Worm (Caenorhabditis elegans): ENCODE results near the gene col-129.

The col-129 gene

DNA sequence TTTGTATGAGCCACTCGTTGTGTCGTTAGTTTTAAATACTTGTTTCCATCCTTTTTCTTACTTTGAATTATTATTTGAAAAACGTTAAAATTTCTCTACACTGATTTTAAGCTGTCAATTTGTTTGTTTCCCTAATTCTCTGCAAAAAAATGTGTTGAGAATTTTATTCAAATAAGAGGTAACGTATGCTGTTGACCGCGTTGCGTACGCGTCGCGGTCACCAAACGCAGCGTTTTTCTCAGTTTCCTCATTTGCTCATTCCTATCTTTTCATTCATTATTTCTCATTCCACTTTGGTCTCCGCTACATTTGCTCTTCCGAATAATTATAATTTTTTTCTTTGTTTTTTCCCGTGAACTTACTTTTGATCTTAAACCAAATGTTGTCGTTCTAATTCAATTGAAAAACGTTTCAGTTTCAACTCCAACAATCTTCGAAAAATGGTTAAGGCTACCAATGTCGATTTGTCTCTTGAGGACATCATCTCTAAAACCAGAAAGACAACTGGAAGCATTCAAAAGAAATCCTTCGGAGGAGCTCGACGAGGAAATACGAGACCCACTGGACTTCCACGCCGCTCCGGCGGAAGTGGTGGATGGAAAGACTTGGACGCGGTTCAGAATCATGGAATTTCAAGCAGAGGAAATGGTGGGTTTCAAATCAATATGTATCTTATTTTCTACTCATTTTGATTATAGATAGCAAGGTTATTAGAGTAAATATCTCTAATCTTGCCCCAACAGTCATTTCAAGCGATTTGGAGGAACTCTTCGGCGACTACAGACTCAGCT is 12.8 kb upstream of the col-129 start, which contains the start of gene aly-3:
Gene aly-3 (plus strand): TSS at position 409 of the 791 bp plus-strand sequence.
- TF ChIP-seq flt-1 (GFP tag; IDR thresholded peaks at IDR 0.05): no peak
- TF ChIP-seq ztf-23 (GFP tag; IDR thresholded peaks at IDR 0.05): no peak
- no peak for TF ChIP-seq T22C8.4 (GFP tag; IDR thresholded peaks at IDR 0.05)
- TF ChIP-seq tab-1 (GFP tag; IDR thresholded peaks at IDR 0.05): no peak
- no peak for TF ChIP-seq klf-2 (GFP tag; conservative IDR thresholded peaks at IDR 0.05)
- no peak for TF ChIP-seq ztf-29 (GFP tag; IDR thresholded peaks at IDR 0.05)
- no peak for TF ChIP-seq med-1 (GFP tag; optimal IDR thresholded peaks at IDR 0.05; ENCODE audit: insufficient read depth)
- TF ChIP-seq ref-1 (GFP tag; conservative IDR thresholded peaks at IDR 0.05): no peak
- TF ChIP-seq cog-1 (tag; optimal IDR thresholded peaks at IDR 0.05): no peak

DNA sequence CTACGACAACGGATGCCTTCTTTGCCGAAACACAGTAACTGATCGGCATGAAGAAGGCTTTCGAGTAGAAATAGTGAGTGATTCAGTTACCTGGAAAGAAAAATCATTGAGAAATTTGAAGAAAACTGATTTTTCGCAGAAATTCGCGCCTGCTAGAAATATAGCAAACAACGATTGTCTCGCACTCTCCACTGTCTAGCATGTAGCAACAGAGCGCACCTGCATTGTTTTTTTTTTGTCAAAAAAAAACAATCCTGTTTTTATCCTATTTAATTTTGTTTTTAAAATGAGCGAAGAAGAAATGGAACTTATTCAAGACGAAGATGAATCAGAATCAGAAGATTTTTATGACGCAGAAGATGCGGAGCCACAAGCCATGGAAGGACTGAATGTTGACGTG is 10.8 kb upstream of the col-129 start, which contains the start of the genes ddb-1 and M18.6:
Gene ddb-1 (minus strand): TSS at position 90 of the 400 bp plus-strand sequence.
Gene M18.6 (plus strand): TSS at position 235 of the 400 bp plus-strand sequence.
- TF ChIP-seq T22C8.4 (GFP tag; IDR thresholded peaks at IDR 0.05): no peak
- no peak for TF ChIP-seq cog-1 (tag; optimal IDR thresholded peaks at IDR 0.05)
- no peak for TF ChIP-seq klf-2 (GFP tag; conservative IDR thresholded peaks at IDR 0.05)
- TF ChIP-seq ztf-29 (GFP tag; IDR thresholded peaks at IDR 0.05): no peak
- no peak for TF ChIP-seq flt-1 (GFP tag; IDR thresholded peaks at IDR 0.05)
- TF ChIP-seq tab-1 (GFP tag; IDR thresholded peaks at IDR 0.05): no peak
- no peak for TF ChIP-seq ztf-23 (GFP tag; IDR thresholded peaks at IDR 0.05)
- TF ChIP-seq ref-1 (GFP tag; conservative IDR thresholded peaks at IDR 0.05): no peak
- TF ChIP-seq med-1 (GFP tag; optimal IDR thresholded peaks at IDR 0.05; ENCODE audit: insufficient read depth): no peak

DNA sequence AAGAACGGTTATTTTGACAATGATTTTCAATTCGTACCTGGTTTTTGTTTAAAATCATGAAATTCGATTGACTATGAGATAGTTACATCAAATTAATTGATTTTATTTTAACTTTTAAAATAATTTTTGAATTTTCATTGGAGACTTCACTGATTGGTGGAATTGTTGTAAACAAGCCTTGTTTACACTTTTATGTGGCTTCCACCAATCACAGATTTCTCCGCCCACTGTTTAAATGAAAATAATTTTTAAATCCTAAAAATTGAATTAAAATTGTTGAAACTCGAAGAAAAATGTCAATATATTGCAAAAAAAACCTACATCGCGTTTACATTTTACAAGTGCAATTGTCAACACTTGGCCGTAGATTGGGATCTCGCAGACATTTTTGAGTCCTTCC is 10.3 kb upstream of the col-129 start:
- TF ChIP-seq ztf-23 (GFP tag; IDR thresholded peaks at IDR 0.05): no peak
- no peak for TF ChIP-seq tab-1 (GFP tag; IDR thresholded peaks at IDR 0.05)
- TF ChIP-seq med-1 (GFP tag; optimal IDR thresholded peaks at IDR 0.05; ENCODE audit: insufficient read depth): no peak
- TF ChIP-seq ref-1 (GFP tag; conservative IDR thresholded peaks at IDR 0.05): no peak
- TF ChIP-seq ztf-29 (GFP tag; IDR thresholded peaks at IDR 0.05): no peak
- no peak for TF ChIP-seq cog-1 (tag; optimal IDR thresholded peaks at IDR 0.05)
- no peak for TF ChIP-seq klf-2 (GFP tag; conservative IDR thresholded peaks at IDR 0.05)
- TF ChIP-seq flt-1 (GFP tag; IDR thresholded peaks at IDR 0.05): no peak
- no peak for TF ChIP-seq T22C8.4 (GFP tag; IDR thresholded peaks at IDR 0.05)

DNA sequence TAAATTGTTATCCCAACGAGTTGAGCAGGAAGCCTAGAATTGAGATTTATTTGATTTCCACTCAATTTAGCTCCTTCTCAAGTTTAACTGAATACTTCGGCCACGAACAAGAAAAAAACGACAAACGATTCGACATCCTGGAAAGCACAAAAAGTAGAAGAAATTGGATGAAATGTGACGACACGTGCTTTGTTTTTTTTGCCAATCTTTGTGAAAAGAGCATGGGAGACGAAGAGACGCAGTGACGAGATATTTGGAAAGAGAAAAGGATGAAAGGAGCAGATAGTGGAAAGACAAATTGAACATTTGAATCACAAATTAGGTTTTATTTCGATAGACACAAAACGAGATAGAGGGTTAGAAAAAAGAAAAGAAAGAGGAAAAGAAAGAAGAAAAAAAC is 4.3 kb upstream of the col-129 start:
- TF ChIP-seq klf-2 (GFP tag; conservative IDR thresholded peaks at IDR 0.05) (no peak), cog-1 (tag; optimal IDR thresholded peaks at IDR 0.05) (no peak), ztf-29 (GFP tag; IDR thresholded peaks at IDR 0.05) (no peak), T22C8.4 (GFP tag; IDR thresholded peaks at IDR 0.05) (no peak), med-1 (GFP tag; optimal IDR thresholded peaks at IDR 0.05; ENCODE audit: insufficient read depth) (no peak), ztf-23 (GFP tag; IDR thresholded peaks at IDR 0.05) (no peak), tab-1 (GFP tag; IDR thresholded peaks at IDR 0.05) (no peak), ref-1 (GFP tag; conservative IDR thresholded peaks at IDR 0.05) (no peak), flt-1 (GFP tag; IDR thresholded peaks at IDR 0.05) (no peak)

DNA sequence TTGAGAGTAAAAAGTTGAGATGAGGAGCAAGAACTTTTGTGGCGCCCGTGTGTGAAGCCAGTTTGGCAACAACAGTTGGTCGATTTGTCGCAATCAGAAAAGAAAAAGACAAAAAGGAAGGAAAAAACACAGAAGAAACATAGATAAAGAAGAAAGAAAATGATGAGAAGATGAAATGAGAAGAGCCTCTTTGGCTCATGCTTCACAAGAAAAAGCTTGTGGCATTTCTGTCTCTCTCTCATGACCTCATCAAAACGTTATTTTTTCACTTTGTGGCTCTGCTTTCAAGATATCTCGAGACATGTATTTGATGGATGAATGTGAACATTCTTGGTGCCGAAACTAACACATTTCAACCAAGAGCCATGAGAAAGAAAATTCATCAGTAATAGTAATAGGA is 2.8 kb upstream of the col-129 start:
- TF ChIP-seq med-1 (GFP tag; optimal IDR thresholded peaks at IDR 0.05; ENCODE audit: insufficient read depth): no peak
- no peak for TF ChIP-seq flt-1 (GFP tag; IDR thresholded peaks at IDR 0.05)
- no peak for TF ChIP-seq klf-2 (GFP tag; conservative IDR thresholded peaks at IDR 0.05)
- no peak for TF ChIP-seq tab-1 (GFP tag; IDR thresholded peaks at IDR 0.05)
- TF ChIP-seq cog-1 (tag; optimal IDR thresholded peaks at IDR 0.05): no peak

DNA sequence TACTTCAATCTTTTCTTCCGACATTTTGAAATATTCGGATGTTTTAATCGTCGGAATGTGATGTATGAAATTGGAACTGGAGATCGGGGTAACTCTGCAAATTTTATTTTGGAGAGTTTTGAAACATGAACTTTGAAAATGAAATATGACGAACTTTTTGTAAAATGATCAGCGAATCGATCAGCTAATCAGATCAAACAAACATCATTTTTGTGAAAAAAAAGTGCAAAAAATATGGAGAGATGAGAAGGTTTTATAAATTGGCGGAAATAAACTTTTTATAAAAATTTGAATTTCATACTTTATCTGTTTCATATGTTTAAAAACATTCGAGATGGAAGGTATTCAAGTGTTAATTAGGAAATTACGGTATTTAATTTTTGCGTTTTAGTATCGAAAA is 1.2 kb upstream of the col-129 start, which contains the start of gene dlc-2:
Gene dlc-2 (minus strand): TSS at position 101 of the 400 bp plus-strand sequence.
- TF ChIP-seq ztf-29 (GFP tag; IDR thresholded peaks at IDR 0.05) (no peak), cog-1 (tag; optimal IDR thresholded peaks at IDR 0.05) (no peak), med-1 (GFP tag; optimal IDR thresholded peaks at IDR 0.05; ENCODE audit: insufficient read depth) (no peak)

DNA sequence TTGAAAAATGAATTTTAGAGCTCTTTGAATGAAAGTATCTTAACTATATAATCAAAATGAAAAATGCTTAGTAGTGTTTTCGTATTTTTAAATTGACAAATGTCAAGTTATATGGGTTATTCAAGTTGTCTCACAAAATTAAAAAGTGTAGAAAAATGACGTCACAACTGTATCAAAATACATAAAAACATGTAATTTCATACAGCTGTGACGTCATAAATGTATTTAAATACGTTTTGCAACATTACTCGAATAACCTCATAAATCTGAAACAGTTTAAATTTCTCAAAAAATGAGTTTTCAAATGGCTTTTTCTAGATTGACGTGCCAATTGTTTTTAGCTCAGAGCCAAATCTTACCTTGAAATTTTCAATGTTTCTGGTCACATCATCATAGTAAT is 496 bp downstream of the col-129 start:
- TF ChIP-seq klf-2 (GFP tag; conservative IDR thresholded peaks at IDR 0.05) (no peak), med-1 (GFP tag; optimal IDR thresholded peaks at IDR 0.05; ENCODE audit: insufficient read depth) (no peak), ref-1 (GFP tag; conservative IDR thresholded peaks at IDR 0.05) (no peak), T22C8.4 (GFP tag; IDR thresholded peaks at IDR 0.05) (no peak), flt-1 (GFP tag; IDR thresholded peaks at IDR 0.05) (no peak), ztf-29 (GFP tag; IDR thresholded peaks at IDR 0.05) (no peak), ztf-23 (GFP tag; IDR thresholded peaks at IDR 0.05) (no peak), tab-1 (GFP tag; IDR thresholded peaks at IDR 0.05) (no peak), cog-1 (tag; optimal IDR thresholded peaks at IDR 0.05) (no peak)

DNA sequence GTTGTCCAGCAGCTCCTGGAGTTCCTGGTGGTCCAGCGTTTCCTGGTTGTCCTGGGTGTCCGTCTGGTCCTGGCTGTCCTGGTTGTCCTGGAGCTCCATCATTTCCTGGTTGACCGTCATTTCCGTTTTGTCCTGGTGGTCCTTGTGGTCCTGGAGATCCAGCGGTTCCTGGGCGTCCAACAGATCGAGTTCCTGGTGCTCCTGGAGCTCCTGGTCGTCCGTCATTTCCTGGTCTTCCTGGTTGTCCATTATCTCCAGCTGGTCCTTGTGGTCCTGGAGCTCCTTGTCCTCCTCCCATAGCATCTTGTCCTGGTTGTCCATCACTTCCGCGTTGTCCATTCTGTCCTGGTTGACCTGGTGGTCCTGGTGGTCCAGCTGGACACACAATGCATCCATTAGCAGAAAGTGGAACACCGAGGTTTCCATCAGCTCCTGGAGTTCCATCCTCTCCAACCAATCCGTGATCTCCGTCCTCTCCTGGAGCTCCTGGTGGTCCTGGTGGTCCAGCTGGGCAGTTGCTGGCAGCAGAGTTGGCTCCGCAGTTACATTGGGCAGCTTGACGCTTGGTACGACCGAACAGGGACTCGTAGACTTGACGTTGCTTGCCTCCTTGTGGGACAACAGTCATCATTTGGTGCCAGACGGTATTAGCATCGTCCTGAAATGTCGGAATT is 1.1 kb downstream of the col-129 start:
- TF ChIP-seq klf-2 (GFP tag; conservative IDR thresholded peaks at IDR 0.05): no peak
- no peak for TF ChIP-seq ztf-29 (GFP tag; IDR thresholded peaks at IDR 0.05)
- no peak for TF ChIP-seq ref-1 (GFP tag; conservative IDR thresholded peaks at IDR 0.05)
- TF ChIP-seq ztf-23 (GFP tag; IDR thresholded peaks at IDR 0.05): no peak
- no peak for TF ChIP-seq cog-1 (tag; optimal IDR thresholded peaks at IDR 0.05)
- no peak for TF ChIP-seq tab-1 (GFP tag; IDR thresholded peaks at IDR 0.05)
- no peak for TF ChIP-seq med-1 (GFP tag; optimal IDR thresholded peaks at IDR 0.05; ENCODE audit: insufficient read depth)
- no peak for TF ChIP-seq flt-1 (GFP tag; IDR thresholded peaks at IDR 0.05)
- TF ChIP-seq T22C8.4 (GFP tag; IDR thresholded peaks at IDR 0.05): no peak

DNA sequence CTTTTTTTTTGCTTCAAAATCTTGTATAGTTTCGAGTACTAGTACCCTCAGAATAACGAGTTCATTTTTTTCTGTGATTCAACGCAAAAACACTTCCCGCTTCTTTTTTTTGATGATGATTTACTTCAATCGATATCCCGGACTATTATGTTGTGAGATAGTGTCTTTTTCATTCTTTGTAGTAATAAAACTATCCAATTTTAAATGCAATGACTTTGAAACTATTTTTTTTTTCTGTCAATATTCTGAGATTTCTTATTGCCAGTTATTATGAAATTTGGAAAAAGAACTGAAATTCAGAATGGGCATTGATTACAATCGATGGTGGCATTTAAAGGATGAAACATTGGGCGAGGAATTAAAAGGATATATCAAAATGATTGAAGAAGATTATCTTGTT is 4.7 kb downstream of the col-129 start, which contains the start of gene M18.3:
Gene M18.3 (plus strand): TSS at position 301 of the 400 bp plus-strand sequence.
- TF ChIP-seq med-1 (GFP tag; optimal IDR thresholded peaks at IDR 0.05; ENCODE audit: insufficient read depth) (no peak), cog-1 (tag; optimal IDR thresholded peaks at IDR 0.05) (no peak), ref-1 (GFP tag; conservative IDR thresholded peaks at IDR 0.05) (no peak), ztf-29 (GFP tag; IDR thresholded peaks at IDR 0.05) (no peak)
